Fruit fly (Drosophila melanogaster): ENCODE results near the gene CecC.

Gene CecC

DNA sequence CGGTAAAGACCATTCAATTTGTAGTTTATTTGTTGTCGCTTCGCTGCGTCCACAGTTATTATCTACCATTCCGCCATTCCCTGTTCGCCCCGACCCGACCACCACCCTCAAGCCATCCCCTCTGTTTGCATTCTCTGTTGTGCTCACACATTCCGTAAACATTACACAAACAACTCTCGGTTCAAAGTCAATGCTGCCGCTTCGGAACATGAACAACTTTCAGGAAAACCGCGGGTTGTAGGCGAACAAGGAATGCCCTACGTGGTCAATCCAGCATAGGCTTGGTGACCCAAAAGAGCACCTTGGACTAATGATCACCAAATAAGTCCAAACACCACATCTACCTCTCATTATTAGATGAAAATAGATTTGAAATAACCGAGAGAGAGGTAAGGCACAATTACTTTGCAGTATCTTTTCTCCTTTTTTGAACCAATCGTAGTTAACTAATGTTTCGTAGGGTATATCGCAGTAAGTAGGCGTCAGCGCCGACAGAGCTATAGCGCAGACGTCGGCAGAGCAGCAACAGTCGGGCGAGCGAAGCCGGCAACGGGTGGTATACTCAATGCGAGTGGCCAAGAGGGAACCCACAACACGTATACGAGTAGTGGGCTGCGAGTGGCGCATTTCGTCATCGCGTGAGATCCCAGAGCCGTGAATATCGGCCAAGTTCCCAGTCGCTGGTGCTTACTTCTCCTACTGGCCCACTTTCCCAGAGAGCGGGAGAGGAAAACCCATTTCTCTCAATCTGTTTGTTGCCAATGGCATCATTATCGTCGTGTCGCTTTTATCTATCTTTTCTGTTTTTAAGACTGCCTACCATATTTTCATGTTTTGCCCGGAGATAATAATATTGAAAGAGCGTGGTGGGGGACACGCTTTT is 12.9 kb upstream of the CecC start (continued):
- TF ChIP-seq Sox102F (GFP tag; optimal IDR thresholded peaks at IDR 0.05) (no peak), Gug (GFP tag; IDR thresholded peaks at IDR 0.05) (0 out of 2 replicates have a peak, but pooled peaks have one; percentile 32), net (GFP tag; optimal IDR thresholded peaks at IDR 0.05) (peak; percentile 69), spab (GFP tag; optimal IDR thresholded peaks at IDR 0.05) (peak; percentile 48), dac (GFP tag; optimal IDR thresholded peaks at IDR 0.05) (peak; percentile 59), CG6808 (GFP tag; optimal IDR thresholded peaks at IDR 0.05) (peak; percentile 66), Eip75B (GFP tag; optimal IDR thresholded peaks at IDR 0.05) (peak; percentile 79), fd59A (GFP tag; optimal IDR thresholded peaks at IDR 0.05) (peak; percentile 42), Sox15 (GFP tag; optimal IDR thresholded peaks at IDR 0.05) (peak; percentile 65), CG6163 (GFP tag; IDR thresholded peaks at IDR 0.05) (peak; percentile 84), Blimp-1 (GFP tag; optimal IDR thresholded peaks at IDR 0.05) (no peak), CG32006 (GFP tag; optimal IDR thresholded peaks at IDR 0.05) (peak; percentile 85), CG8119 (GFP tag; IDR thresholded peaks at IDR 0.05) (peak; percentile 77), Ets96B (tag; optimal IDR thresholded peaks at IDR 0.05) (peak; percentile 75), CG11294 (GFP tag; IDR thresholded peaks at IDR 0.05) (peak; percentile 70), CG11762 (GFP tag; optimal IDR thresholded peaks at IDR 0.05; ENCODE audit: insufficient read depth) (peak; percentile 72), fd85E (GFP tag; optimal IDR thresholded peaks at IDR 0.05) (peak; percentile 13), esn (GFP tag; optimal IDR thresholded peaks at IDR 0.05) (peak; percentile 61), OdsH (GFP tag; optimal IDR thresholded peaks at IDR 0.05) (peak; percentile 56), CG6792 (GFP tag; optimal IDR thresholded peaks at IDR 0.05) (peak; percentile 70), achi (GFP tag; optimal IDR thresholded peaks at IDR 0.05) (peak; percentile 80), CG10631 (GFP tag; optimal IDR thresholded peaks at IDR 0.05) (peak; percentile 64), Met (GFP tag; optimal IDR thresholded peaks at IDR 0.05) (peak; percentile 65), acj6 (GFP tag; optimal IDR thresholded peaks at IDR 0.05) (peak; percentile 60), CG6854 (GFP tag; optimal IDR thresholded peaks at IDR 0.05) (no peak), topi (GFP tag; optimal IDR thresholded peaks at IDR 0.05) (peak; percentile 59), CG16779 (tag; optimal IDR thresholded peaks at IDR 0.05) (peak; percentile 67), Sox14 (GFP tag; optimal IDR thresholded peaks at IDR 0.05) (peak; percentile 40), eg (GFP tag; IDR thresholded peaks at IDR 0.05) (peak; percentile 75; the same call in 2 of the 3 replicates), Eip93F (GFP tag; optimal IDR thresholded peaks at IDR 0.05) (no peak), CG9139 (GFP tag; optimal IDR thresholded peaks at IDR 0.05) (peak; percentile 2), Hr4 (GFP tag; optimal IDR thresholded peaks at IDR 0.05) (peak; percentile 78), dsx (GFP tag; optimal IDR thresholded peaks at IDR 0.05; ENCODE audit: poor library complexity, severe bottlenecking) (peak; percentile 60), CG15336 (GFP tag; IDR thresholded peaks at IDR 0.05) (peak; percentile 64; the same call in 1 of the 2 replicates), ss (GFP tag; optimal IDR thresholded peaks at IDR 0.05) (peak; percentile 61 to 72), cyc (GFP tag; optimal IDR thresholded peaks at IDR 0.05) (peak; percentile 48), CG4318 (GFP tag; optimal IDR thresholded peaks at IDR 0.05) (peak; percentile 63), CG3919 (GFP tag; optimal IDR thresholded peaks at IDR 0.05) (peak; percentile 74), CG3032 (tag; optimal IDR thresholded peaks at IDR 0.05) (peak; percentile 69)

- TF ChIP-seq fd59A (GFP tag; optimal IDR thresholded peaks at IDR 0.05): no peak
- no peak for TF ChIP-seq CG3032 (tag; optimal IDR thresholded peaks at IDR 0.05)
- peak; percentile 19 for TF ChIP-seq svp (GFP tag)
These were observed 12.2 kb upstream of the CecC start for dm6 chr3R:30204004-30204603.

Data from whole organism, prepupa.